Fruit fly (Drosophila melanogaster) Kc167 (cell line): ENCODE measurements around the gene CG44008.

Experiments
- Myc ChIP-seq: fragments of >200 bp; optimal IDR thresholded peaks from 2 replicates; lab custom pipeline; 2017; ENCODE audit warnings: missing external identifiers
- h ChIP-seq: fragments of >200 bp; optimal IDR thresholded peaks from 3 replicates; lab custom pipeline; 2018; ENCODE audit warnings: missing external identifiers
- insv ChIP-seq: fragments of >200 bp; optimal IDR thresholded peaks from 3 replicates; lab custom pipeline; 2018; ENCODE audit warnings: missing external identifiers
- psq ChIP-seq: fragments of >200 bp; optimal IDR thresholded peaks from 2 replicates; lab custom pipeline; 2017; ENCODE audit warnings: missing external identifiers
- ttk ChIP-seq: sonication (Bioruptor generic); optimal IDR thresholded peaks from 2 replicates; lab custom pipeline; 2017; ENCODE audit warnings: missing external identifiers

DNA sequence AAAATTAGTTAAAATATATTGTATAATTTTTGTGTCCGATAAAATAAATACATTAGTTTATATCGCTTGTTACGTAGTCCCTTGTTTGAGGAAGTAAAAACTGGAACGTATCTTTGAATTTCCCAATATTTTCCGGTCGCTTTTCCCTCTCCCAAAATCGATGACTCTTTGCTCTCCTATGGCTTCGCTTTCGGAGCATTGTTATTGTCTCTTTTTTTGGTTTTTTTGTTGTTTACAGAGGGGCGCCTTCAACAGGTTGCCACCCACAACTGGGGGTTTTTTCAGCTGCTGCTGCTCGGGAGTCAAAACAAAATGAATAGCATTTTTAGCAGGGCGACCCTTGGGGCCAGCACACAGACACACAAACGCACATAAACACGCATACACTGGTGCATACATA lies 32.6 kb upstream of the CG44008 start:
- TF ChIP-seq Myc (lab: Kevin White, UChicago) (no peak), h (lab: Kevin White, UChicago) (no peak), ttk (no peak), insv (no peak), psq (lab: Kevin White, UChicago) (no peak)
